Fruit fly (Drosophila melanogaster): Measurements from ENCODE around the gene Obp99d.

Obp99d gene

dm6 chr3R:29726277-29726676 lies 12.0 kb downstream of the Obp99d start:
- TF ChIP-seq dl (GFP tag; optimal IDR thresholded peaks at IDR 0.05; ENCODE audit: insufficient read depth in 1 of 2, partially characterized antibody in 2 of 2) (no peak), Rel (GFP tag; optimal IDR thresholded peaks at IDR 0.05) (no peak), Rel (tag; optimal IDR thresholded peaks at IDR 0.05) (peak; percentile 82), ey (GFP tag; optimal IDR thresholded peaks at IDR 0.05) (no peak), Sp1 (GFP tag; optimal IDR thresholded peaks at IDR 0.05) (no peak), brk (GFP tag; optimal IDR thresholded peaks at IDR 0.05) (no peak), Jra (GFP tag; optimal IDR thresholded peaks at IDR 0.05) (no peak)

dm6 chr3R:29736678-29737093 lies 22.4 kb downstream of the Obp99d start, which contains the start of the genes CG7601 and CIA30:
CG7601 (minus strand) TSS chr3R:29736745.
CIA30 (plus strand) TSS chr3R:29736965.
- peak; percentile 99 for TF ChIP-seq h (GFP tag; optimal IDR thresholded peaks at IDR 0.05)
- peak; percentile 99 for TF ChIP-seq dmrt93B (GFP tag; optimal IDR thresholded peaks at IDR 0.05)
- TF ChIP-seq rgr (GFP tag; optimal IDR thresholded peaks at IDR 0.05), result peak; percentile 99
- peak; percentile 96 for TF ChIP-seq jim (GFP tag; optimal IDR thresholded peaks at IDR 0.05)
- TF ChIP-seq N (GFP tag; optimal IDR thresholded peaks at IDR 0.05), result no peak
- no peak for TF ChIP-seq pan (optimal IDR thresholded peaks at IDR 0.05)
- peak; percentile 99 for TF ChIP-seq Hnf4 (GFP tag; optimal IDR thresholded peaks at IDR 0.05)
- no peak for TF ChIP-seq Vsx2 (GFP tag; optimal IDR thresholded peaks at IDR 0.05; ENCODE audit: partially characterized antibody)
- peak; percentile 96 for TF ChIP-seq sage (GFP tag; optimal IDR thresholded peaks at IDR 0.05)
- no peak for TF ChIP-seq dl (GFP tag; optimal IDR thresholded peaks at IDR 0.05; ENCODE audit: insufficient read depth in 1 of 2, partially characterized antibody in 2 of 2)
- no peak for TF ChIP-seq lola (GFP tag; optimal IDR thresholded peaks at IDR 0.05)
- TF ChIP-seq OdsH (GFP tag; optimal IDR thresholded peaks at IDR 0.05), result peak; percentile 98
- no peak for TF ChIP-seq usp (GFP tag; optimal IDR thresholded peaks at IDR 0.05)
- TF ChIP-seq Hr78 (GFP tag; optimal IDR thresholded peaks at IDR 0.05), result no peak
- TF ChIP-seq CG9705 (GFP tag; optimal IDR thresholded peaks at IDR 0.05), result peak; percentile 99
- TF ChIP-seq fru (GFP tag; optimal IDR thresholded peaks at IDR 0.05), result peak; percentile 99
- TF ChIP-seq foxo (GFP tag; optimal IDR thresholded peaks at IDR 0.05), result peak; percentile 96 to 99
- TF ChIP-seq sv (GFP tag; optimal IDR thresholded peaks at IDR 0.05), result peak; percentile 98
- peak; percentile 98 for TF ChIP-seq Dfd (GFP tag; optimal IDR thresholded peaks at IDR 0.05)
- TF ChIP-seq brk (GFP tag; optimal IDR thresholded peaks at IDR 0.05), result no peak
- TF ChIP-seq CrebA (GFP tag; optimal IDR thresholded peaks at IDR 0.05; ENCODE audit: borderline replicate concordance), result no peak
- peak; percentile 96 for TF ChIP-seq psq (GFP tag; optimal IDR thresholded peaks at IDR 0.05)
- peak; percentile 99 for TF ChIP-seq HLH106 (tag; optimal IDR thresholded peaks at IDR 0.05)
- peak; percentile 99 for TF ChIP-seq br (GFP tag; optimal IDR thresholded peaks at IDR 0.05)
- no peak for TF ChIP-seq Dif (GFP tag; optimal IDR thresholded peaks at IDR 0.05; ENCODE audit: partially characterized antibody)
- peak; percentile 98 for TF ChIP-seq CG32264 (GFP tag; optimal IDR thresholded peaks at IDR 0.05)
- TF ChIP-seq Myc (optimal IDR thresholded peaks at IDR 0.05), result no peak
- peak; percentile 99 for TF ChIP-seq ey (GFP tag; optimal IDR thresholded peaks at IDR 0.05)
- peak; percentile 93 for TF ChIP-seq Mio (GFP tag; optimal IDR thresholded peaks at IDR 0.05)
- peak; percentile 98 for TF ChIP-seq Hr83 (GFP tag; optimal IDR thresholded peaks at IDR 0.05; ENCODE audit: poor library complexity, severe bottlenecking)
- peak; percentile 100 for TF ChIP-seq woc (GFP tag; optimal IDR thresholded peaks at IDR 0.05)
- TF ChIP-seq Abd-B (GFP tag; optimal IDR thresholded peaks at IDR 0.05), result no peak
- TF ChIP-seq GATAd (GFP tag; optimal IDR thresholded peaks at IDR 0.05), result peak; percentile 94
- peak; percentile 85 for TF ChIP-seq Rel (GFP tag; optimal IDR thresholded peaks at IDR 0.05)
- TF ChIP-seq Rel (tag; optimal IDR thresholded peaks at IDR 0.05), result peak; percentile 93
- peak; percentile 98 for TF ChIP-seq Sp1 (GFP tag; optimal IDR thresholded peaks at IDR 0.05)
- TF ChIP-seq dsf (GFP tag; optimal IDR thresholded peaks at IDR 0.05; ENCODE audit: borderline replicate concordance), result peak; percentile 95
- TF ChIP-seq tai (GFP tag; optimal IDR thresholded peaks at IDR 0.05), result no peak
- TF ChIP-seq Jra (GFP tag; optimal IDR thresholded peaks at IDR 0.05), result peak; percentile 98

- TF ChIP-seq OdsH (GFP tag; optimal IDR thresholded peaks at IDR 0.05) (peak; percentile 70), sv (GFP tag; optimal IDR thresholded peaks at IDR 0.05) (peak; percentile 5), fru (GFP tag; optimal IDR thresholded peaks at IDR 0.05) (peak; percentile 60), Hnf4 (GFP tag; optimal IDR thresholded peaks at IDR 0.05) (peak; percentile 55), HLH106 (tag; optimal IDR thresholded peaks at IDR 0.05) (peak; percentile 46), rgr (GFP tag; optimal IDR thresholded peaks at IDR 0.05) (peak; percentile 58), h (GFP tag; optimal IDR thresholded peaks at IDR 0.05) (peak; percentile 47), foxo (GFP tag; optimal IDR thresholded peaks at IDR 0.05) (peak in 1 of 2 experiments; percentile 69), Dif (GFP tag; optimal IDR thresholded peaks at IDR 0.05; ENCODE audit: partially characterized antibody) (no peak), CrebA (GFP tag; optimal IDR thresholded peaks at IDR 0.05; ENCODE audit: borderline replicate concordance) (no peak), br (GFP tag; optimal IDR thresholded peaks at IDR 0.05) (peak; percentile 11), N (GFP tag; optimal IDR thresholded peaks at IDR 0.05) (no peak), woc (GFP tag; optimal IDR thresholded peaks at IDR 0.05) (peak; percentile 13), Sp1 (GFP tag; optimal IDR thresholded peaks at IDR 0.05) (peak; percentile 50), usp (GFP tag; optimal IDR thresholded peaks at IDR 0.05) (no peak), dl (GFP tag; optimal IDR thresholded peaks at IDR 0.05; ENCODE audit: insufficient read depth in 1 of 2, partially characterized antibody in 2 of 2) (no peak), Jra (GFP tag; optimal IDR thresholded peaks at IDR 0.05) (peak; percentile 5), ey (GFP tag; optimal IDR thresholded peaks at IDR 0.05) (peak; percentile 3), Mio (GFP tag; optimal IDR thresholded peaks at IDR 0.05) (no peak), psq (GFP tag; optimal IDR thresholded peaks at IDR 0.05) (peak; percentile 79), dmrt93B (GFP tag; optimal IDR thresholded peaks at IDR 0.05) (no peak)
Measured at dm6 chr3R:29737891-29738290, 23.6 kb downstream of the Obp99d start, which contains the start of gene Gnpnat. Gnpnat (plus strand) TSS chr3R:29738275.
